Fruit fly (Drosophila melanogaster): Measurements from ENCODE around the gene CG4022.
A peak's percentile ranks its signal among the peaks of the same experiment; 100 is the strongest.

The CG4022 gene

dm6 chr3L:9397156-9397555, 13.5 kb downstream of the CG4022 start (continued):
- TF ChIP-seq eg (GFP tag; IDR thresholded peaks at IDR 0.05) = no peak
- peak; percentile 4 for TF ChIP-seq OdsH (GFP tag; optimal IDR thresholded peaks at IDR 0.05)
- no peak for TF ChIP-seq dac (GFP tag; optimal IDR thresholded peaks at IDR 0.05)
- TF ChIP-seq CG7368 (GFP tag; optimal IDR thresholded peaks at IDR 0.05) = peak; percentile 1
- no peak for TF ChIP-seq CG10669 (GFP tag; optimal IDR thresholded peaks at IDR 0.05)
- no peak for TF ChIP-seq dsx (GFP tag; optimal IDR thresholded peaks at IDR 0.05; ENCODE audit: poor library complexity, severe bottlenecking)
- no peak for TF ChIP-seq lz (GFP tag; optimal IDR thresholded peaks at IDR 0.05)
- TF ChIP-seq Blimp-1 (GFP tag; optimal IDR thresholded peaks at IDR 0.05) = no peak
- no peak for TF ChIP-seq Sox102F (GFP tag; optimal IDR thresholded peaks at IDR 0.05)
- no peak for TF ChIP-seq Sox14 (GFP tag; optimal IDR thresholded peaks at IDR 0.05)
- TF ChIP-seq achi (GFP tag; optimal IDR thresholded peaks at IDR 0.05) = no peak

DNA sequence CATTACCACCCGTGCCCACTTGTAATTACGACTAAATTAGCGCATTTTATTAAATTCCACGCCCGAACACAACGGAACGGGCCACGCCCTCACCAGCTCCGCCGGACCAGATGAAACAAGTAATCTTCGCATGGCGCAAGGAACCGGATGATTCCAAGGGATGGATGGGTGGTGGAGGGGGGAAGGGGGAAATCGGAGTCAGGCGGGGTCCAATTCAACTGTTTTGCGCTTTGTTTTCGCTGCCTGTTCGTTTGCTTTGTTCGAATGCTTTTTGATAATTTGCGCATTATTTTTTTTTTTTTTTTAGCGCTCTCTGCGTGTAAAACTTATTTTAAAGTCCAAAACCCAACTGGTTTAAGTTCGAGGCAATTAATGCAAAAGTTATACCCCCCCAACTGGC, 13.9 kb downstream of the CG4022 start:
- TF ChIP-seq Smox (GFP tag; optimal IDR thresholded peaks at IDR 0.05) (no peak), CG8319 (GFP tag; optimal IDR thresholded peaks at IDR 0.05) (no peak), Sox14 (GFP tag; optimal IDR thresholded peaks at IDR 0.05) (peak; percentile 21), svp (GFP tag) (peak; percentile 40), ss (GFP tag; optimal IDR thresholded peaks at IDR 0.05) (peak in 1 of 2 experiments; percentile 19), CG1621 (tag; optimal IDR thresholded peaks at IDR 0.05) (peak; percentile 76)

DNA sequence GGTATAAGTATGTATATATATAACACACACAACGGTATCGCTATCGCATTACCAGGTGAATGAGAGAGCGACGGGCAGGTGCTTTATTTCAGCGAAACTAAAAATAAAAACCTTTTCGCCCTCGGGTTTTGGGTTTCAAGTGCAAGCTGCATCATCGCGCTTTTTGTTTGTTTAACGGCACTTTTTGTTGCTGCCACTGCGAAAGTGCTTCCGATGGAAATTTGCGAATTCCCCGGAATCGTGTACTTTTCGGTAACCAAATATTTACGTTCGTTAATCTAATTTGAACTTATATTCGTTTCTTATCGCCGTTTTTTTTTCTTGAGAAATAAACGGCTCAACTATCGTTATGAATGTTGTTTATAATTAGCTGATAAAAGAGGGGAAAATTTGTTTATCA, 14.6 kb downstream of the CG4022 start:
- TF ChIP-seq Eip78C (GFP tag) (peak; percentile 29), CG15336 (GFP tag; IDR thresholded peaks at IDR 0.05) (no peak)

DNA sequence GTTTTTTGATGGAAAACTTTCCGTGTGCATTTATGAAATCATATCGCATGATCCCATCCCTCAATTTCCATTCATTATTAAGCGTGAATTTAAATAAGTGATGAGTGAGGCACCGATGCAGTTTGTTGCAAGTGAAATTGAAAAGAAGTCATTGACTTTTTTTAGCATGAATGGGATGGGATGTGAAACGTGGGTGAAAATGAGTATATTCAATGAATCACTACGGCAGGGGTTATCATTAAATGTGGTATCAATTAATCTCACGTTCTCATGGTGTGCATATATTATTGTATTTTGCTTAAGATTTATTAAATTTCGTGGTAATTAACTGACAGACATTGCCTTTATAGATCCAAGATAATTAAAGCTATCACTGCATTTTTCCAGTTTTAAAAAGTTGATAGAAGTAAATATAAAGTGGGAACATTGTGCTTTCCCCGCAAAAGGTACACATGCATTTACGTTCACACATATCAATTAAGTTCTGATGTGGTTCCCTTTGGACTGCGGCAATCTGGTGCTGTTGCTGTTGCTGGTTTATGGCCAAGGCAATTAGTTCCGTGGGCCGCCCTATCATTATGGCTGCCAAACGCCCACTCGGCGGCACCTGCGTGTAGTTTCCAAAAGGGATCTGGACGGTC, 19.2 kb downstream of the CG4022 start:
- TF ChIP-seq CG32006 (GFP tag; optimal IDR thresholded peaks at IDR 0.05) (no peak), svp (GFP tag) (peak; percentile 78)

DNA sequence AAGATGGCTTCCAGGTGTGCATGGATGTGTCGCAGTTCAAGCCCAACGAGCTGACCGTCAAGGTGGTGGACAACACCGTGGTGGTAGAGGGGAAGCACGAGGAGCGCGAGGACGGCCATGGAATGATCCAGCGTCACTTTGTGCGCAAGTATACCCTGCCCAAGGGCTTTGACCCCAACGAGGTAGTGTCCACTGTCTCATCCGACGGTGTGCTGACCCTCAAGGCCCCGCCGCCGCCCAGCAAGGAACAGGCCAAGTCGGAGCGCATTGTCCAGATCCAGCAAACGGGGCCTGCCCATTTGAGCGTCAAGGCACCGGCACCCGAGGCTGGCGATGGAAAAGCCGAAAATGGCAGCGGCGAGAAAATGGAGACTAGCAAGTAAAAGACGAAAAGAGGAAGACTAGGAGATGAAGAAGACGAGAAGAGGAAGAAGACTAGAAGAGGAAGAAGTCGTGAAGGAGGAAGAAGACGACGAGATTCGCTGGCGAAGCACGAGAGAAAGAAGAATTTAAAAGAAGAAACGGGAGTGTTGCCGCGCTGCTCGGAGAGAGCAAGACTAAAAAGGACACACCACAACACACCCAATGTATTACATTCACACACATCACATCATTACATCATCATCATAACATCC, 26.1 kb downstream of the CG4022 start:
- TF ChIP-seq CG15336 (GFP tag; IDR thresholded peaks at IDR 0.05) (no peak), CG6163 (GFP tag; IDR thresholded peaks at IDR 0.05) (no peak), ss (GFP tag; optimal IDR thresholded peaks at IDR 0.05) (no peak), topi (GFP tag; optimal IDR thresholded peaks at IDR 0.05) (no peak), CG3919 (GFP tag; optimal IDR thresholded peaks at IDR 0.05) (no peak), CG11902 (GFP tag; optimal IDR thresholded peaks at IDR 0.05) (no peak), CG10631 (GFP tag; optimal IDR thresholded peaks at IDR 0.05) (no peak), CG11294 (GFP tag; IDR thresholded peaks at IDR 0.05) (no peak), CG1621 (tag; optimal IDR thresholded peaks at IDR 0.05) (no peak), CG3032 (tag; optimal IDR thresholded peaks at IDR 0.05) (no peak), CG31627 (GFP tag; optimal IDR thresholded peaks at IDR 0.05) (no peak), esn (GFP tag; optimal IDR thresholded peaks at IDR 0.05) (no peak)

DNA sequence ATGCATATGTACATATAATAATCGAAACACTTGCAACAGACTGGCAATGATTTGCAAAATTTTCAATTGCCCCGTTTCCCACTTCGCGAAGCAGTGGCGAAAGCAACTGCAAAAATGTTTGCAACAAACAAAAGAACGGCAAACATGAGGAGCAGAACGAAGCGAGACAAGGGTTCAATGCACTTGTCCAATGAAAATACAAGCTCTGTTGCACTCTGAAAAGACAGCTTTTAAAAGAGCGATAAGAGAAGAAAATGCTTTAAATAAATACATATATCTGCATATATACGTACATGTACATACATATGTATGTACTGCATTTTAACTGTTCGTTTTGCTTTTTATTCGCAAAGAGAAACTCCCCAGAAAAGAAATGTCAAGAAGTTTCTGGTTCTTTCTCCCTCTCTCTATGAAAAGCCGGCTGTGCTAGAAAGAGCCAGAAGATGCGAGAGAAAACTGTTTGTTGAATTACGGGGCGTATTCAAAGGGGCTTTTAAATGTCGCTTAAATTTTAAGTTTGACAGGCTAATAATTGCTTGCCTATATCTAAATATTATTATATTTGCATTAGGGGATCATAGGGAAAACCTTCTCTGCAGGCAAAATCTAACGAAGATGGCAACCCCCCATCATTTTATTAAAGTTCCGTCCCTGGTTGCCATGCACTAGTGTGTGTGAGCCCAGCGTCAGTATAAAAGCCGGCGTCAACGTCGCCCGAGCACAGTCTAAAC, 27.1 kb downstream of the CG4022 start, which contains the start of gene Hsp27:
Hsp27 (plus strand) TSS at position 719 of the 731 bp plus-strand sequence.
- peak; percentile 100 for TF ChIP-seq CG11294 (GFP tag; IDR thresholded peaks at IDR 0.05)
- TF ChIP-seq ss (GFP tag; optimal IDR thresholded peaks at IDR 0.05) = peak; percentile 99
- TF ChIP-seq CG9139 (GFP tag; optimal IDR thresholded peaks at IDR 0.05) = peak; percentile 99
- TF ChIP-seq Blimp-1 (GFP tag; optimal IDR thresholded peaks at IDR 0.05) = peak; percentile 98
- peak; percentile 100 for TF ChIP-seq Ets96B (tag; optimal IDR thresholded peaks at IDR 0.05)
- TF ChIP-seq Hr39 (GFP tag; optimal IDR thresholded peaks at IDR 0.05) = peak; percentile 99
- peak; percentile 100 for TF ChIP-seq CG8319 (GFP tag; optimal IDR thresholded peaks at IDR 0.05)
- peak; percentile 100 for TF ChIP-seq CG11902 (GFP tag; optimal IDR thresholded peaks at IDR 0.05)
- peak; percentile 99 for TF ChIP-seq CG1621 (tag; optimal IDR thresholded peaks at IDR 0.05)
- peak; percentile 99 for TF ChIP-seq fd85E (GFP tag; optimal IDR thresholded peaks at IDR 0.05)
- TF ChIP-seq Hr4 (GFP tag; optimal IDR thresholded peaks at IDR 0.05) = peak; percentile 100
- TF ChIP-seq Eip75B (GFP tag; optimal IDR thresholded peaks at IDR 0.05) = peak; percentile 100
- TF ChIP-seq CG10669 (GFP tag; optimal IDR thresholded peaks at IDR 0.05) = peak; percentile 100
- TF ChIP-seq lz (GFP tag; optimal IDR thresholded peaks at IDR 0.05) = peak; percentile 100
- peak; percentile 99 for TF ChIP-seq dsx (GFP tag; optimal IDR thresholded peaks at IDR 0.05; ENCODE audit: poor library complexity, severe bottlenecking)
- peak; percentile 100 for TF ChIP-seq CG3919 (GFP tag; optimal IDR thresholded peaks at IDR 0.05)
- peak; percentile 100 for TF ChIP-seq CG11762 (GFP tag; optimal IDR thresholded peaks at IDR 0.05; ENCODE audit: insufficient read depth)
- TF ChIP-seq CG4318 (GFP tag; optimal IDR thresholded peaks at IDR 0.05) = peak; percentile 100
- peak; percentile 100 for TF ChIP-seq dac (GFP tag; optimal IDR thresholded peaks at IDR 0.05)
- TF ChIP-seq spab (GFP tag; optimal IDR thresholded peaks at IDR 0.05) = peak; percentile 100
- TF ChIP-seq Lpt (GFP tag; optimal IDR thresholded peaks at IDR 0.05) = peak; percentile 100
